Fruit fly (Drosophila melanogaster) whole organism, pupa: ENCODE data around the gene Nca.

Source experiments
- CG10348 ChIP-seq: fragments of 200-800 bp; sonication (Bioruptor generic); IDR thresholded peaks from 2 replicates; pipeline ENCODE4 v1.3.6; 2022; ENCODE audit warnings: missing biosample characterization, missing genetic modification characterization
- CG12605 ChIP-seq: fragments of 200-800 bp; sonication (Bioruptor generic); IDR thresholded peaks from 2 replicates; pipeline ENCODE4 v1.3.6; 2022; ENCODE audit warnings: missing biosample characterization, missing genetic modification characterization
- CG13204 ChIP-seq: fragments of 200-800 bp; sonication (Bioruptor generic); optimal IDR thresholded peaks from 2 replicates; lab custom pipeline; 2018; ENCODE audit warnings: missing biosample characterization, mild to moderate bottlenecking, missing genetic modification characterization, moderate library complexity
- CG14655 ChIP-seq: fragments of 200-800 bp; sonication (Bioruptor generic); optimal IDR thresholded peaks from 3 replicates; lab custom pipeline; 2017; ENCODE audit warnings: mild to moderate bottlenecking, missing biosample characterization, missing genetic modification reagents, missing genetic modification characterization
- CG15710 ChIP-seq: fragments of 200-800 bp; sonication (Bioruptor generic); optimal IDR thresholded peaks from 2 replicates; lab custom pipeline; 2018; ENCODE audit warnings: missing biosample characterization, mild to moderate bottlenecking, missing genetic modification characterization, moderate library complexity
- CG17806 ChIP-seq: fragments of 200-800 bp; sonication (Bioruptor generic); optimal IDR thresholded peaks from 2 replicates; lab custom pipeline; 2018; ENCODE audit warnings: missing biosample characterization, mild to moderate bottlenecking, missing genetic modification characterization, moderate library complexity
- CG32121 ChIP-seq: fragments of 200-800 bp; sonication (Bioruptor generic); IDR thresholded peaks from 2 replicates; pipeline ENCODE4 v1.3.6; 2022; ENCODE audit warnings: missing biosample characterization, missing genetic modification characterization
- CG34367 ChIP-seq: fragments of 200-800 bp; sonication (Bioruptor generic); optimal IDR thresholded peaks from 2 replicates; lab custom pipeline; 2018; ENCODE audit warnings: missing biosample characterization, mild to moderate bottlenecking, missing genetic modification characterization
- CG4496 ChIP-seq: fragments of 200-800 bp; sonication (Bioruptor generic); IDR thresholded peaks from 3 replicates; pipeline ENCODE4 v1.3.6; 2022; ENCODE audit warnings: missing biosample characterization, missing genetic modification characterization
- CG8159 ChIP-seq: fragments of 200-800 bp; sonication (Bioruptor generic); optimal IDR thresholded peaks from 3 replicates; lab custom pipeline; 2018; ENCODE audit warnings: missing biosample characterization, mild to moderate bottlenecking, missing genetic modification characterization, moderate library complexity
- CG8301 ChIP-seq: fragments of 200-800 bp; sonication (Bioruptor generic); optimal IDR thresholded peaks from 2 replicates; lab custom pipeline; 2018; ENCODE audit warnings: missing biosample characterization, mild to moderate bottlenecking, missing genetic modification characterization
- CG9948 ChIP-seq: fragments of 200-800 bp; sonication (Bioruptor generic); optimal IDR thresholded peaks from 2 replicates; lab custom pipeline; 2018; ENCODE audit warnings: missing biosample characterization, mild to moderate bottlenecking, missing genetic modification characterization, moderate library complexity
- D1 ChIP-seq: fragments of 200-800 bp; sonication (Bioruptor generic); optimal IDR thresholded peaks from 2 replicates; lab custom pipeline; 2018; ENCODE audit warnings: missing biosample characterization, mild to moderate bottlenecking, missing genetic modification characterization, moderate library complexity
- EcR ChIP-seq: fragments of 200-800 bp; sonication (Bioruptor generic); optimal IDR thresholded peaks from 3 replicates; lab custom pipeline; 2019; ENCODE audit warnings: missing biosample characterization, missing genetic modification characterization, mild to moderate bottlenecking, moderate library complexity, missing genetic modification reagents
- Ets98B ChIP-seq: fragments of 200-800 bp; sonication (Bioruptor generic); IDR thresholded peaks from 2 replicates; pipeline ENCODE4 v1.3.6; 2022; ENCODE audit warnings: missing biosample characterization, missing genetic modification characterization
- Pif1A ChIP-seq: fragments of 200-800 bp; sonication (Bioruptor generic); optimal IDR thresholded peaks from 3 replicates; lab custom pipeline; 2016; ENCODE audit warnings: missing biosample characterization, missing genetic modification characterization
- Pif1B ChIP-seq: fragments of 200-800 bp; sonication (Bioruptor generic); optimal IDR thresholded peaks from 3 replicates; lab custom pipeline; 2016; ENCODE audit warnings: missing biosample characterization, missing genetic modification characterization
- Snoo ChIP-seq: fragments of 200-800 bp; sonication (Bioruptor generic); optimal IDR thresholded peaks from 3 replicates; lab custom pipeline; 2017; ENCODE audit warnings: missing biosample characterization, mild to moderate bottlenecking, missing genetic modification characterization, inconsistent platforms
- fd96Ca ChIP-seq: fragments of 200-800 bp; sonication (Bioruptor generic); IDR thresholded peaks from 3 replicates; pipeline ENCODE4 v1.3.6; 2022; ENCODE audit warnings: missing biosample characterization, missing genetic modification characterization
- gl ChIP-seq: fragments of 200-800 bp; sonication (Bioruptor generic); optimal IDR thresholded peaks from 2 replicates; lab custom pipeline; 2018; ENCODE audit warnings: missing biosample characterization, mild to moderate bottlenecking, missing genetic modification characterization
- rn ChIP-seq: fragments of 200-800 bp; sonication (Bioruptor generic); IDR thresholded peaks from 2 replicates; pipeline ENCODE4 v1.3.6; 2022; ENCODE audit warnings: missing biosample characterization, missing genetic modification characterization

Gene Nca

DNA sequence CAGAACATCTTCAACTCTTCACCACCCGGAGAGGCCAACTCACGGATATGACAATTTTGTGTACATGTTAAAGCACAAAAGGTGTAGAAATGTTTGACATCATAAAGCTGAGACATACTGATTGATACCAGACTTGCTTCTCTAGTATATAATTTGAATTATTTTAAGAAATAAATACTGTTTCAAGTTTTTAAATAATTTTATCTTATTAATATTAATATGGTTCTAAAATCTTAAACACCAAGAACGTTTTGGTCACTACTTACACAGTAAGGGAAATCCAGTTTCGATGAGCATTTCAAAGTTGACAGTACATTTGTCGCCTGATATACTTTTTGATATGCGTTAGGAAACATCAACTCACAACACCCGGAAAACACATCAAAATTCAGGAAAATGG is 5.9 kb upstream of the Nca start, which contains the start of the genes hale and schuy:
hale (minus strand) TSS at position 101 of the 400 bp plus-strand sequence.
schuy (plus strand) TSS at position 326 of the 400 bp plus-strand sequence.
- no peak for TF ChIP-seq CG15710 (tag; lab: Kevin White, UChicago)
- TF ChIP-seq CG8301 (tag; lab: Kevin White, UChicago), result no peak
- TF ChIP-seq CG12605 (GFP tag; lab: Robert Waterston, UW), result no peak
- no peak for TF ChIP-seq CG13204 (GFP tag; lab: Kevin White, UChicago)
- no peak for TF ChIP-seq CG14655 (GFP tag; lab: Kevin White, UChicago)
- no peak for TF ChIP-seq D1 (tag; lab: Kevin White, UChicago)
- no peak for TF ChIP-seq CG9948 (tag; lab: Kevin White, UChicago)
- no peak for TF ChIP-seq rn (GFP tag; lab: Robert Waterston, UW)
- TF ChIP-seq CG4496 (GFP tag; lab: Robert Waterston, UW), result no peak

DNA sequence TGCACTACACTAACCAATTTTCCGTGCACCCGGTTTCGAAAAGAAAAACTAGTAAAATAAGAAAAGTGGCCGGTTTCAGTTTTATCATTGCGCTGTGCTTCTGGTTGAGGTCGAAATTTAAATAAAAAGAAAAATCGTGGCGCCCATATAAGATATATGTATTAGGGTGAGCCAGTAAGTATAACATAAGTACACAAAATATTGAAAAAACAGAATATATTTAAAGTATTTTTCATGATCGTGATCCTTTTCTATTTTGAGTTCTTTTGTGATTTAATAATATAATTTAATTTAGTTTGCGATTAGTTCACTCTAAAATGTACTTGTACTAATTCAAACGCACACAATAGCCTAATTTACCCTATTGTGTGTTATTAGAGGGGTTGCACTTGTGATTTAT is 2.8 kb upstream of the Nca start, which contains the start of gene Csas:
Csas (minus strand) TSS at position 101 of the 400 bp plus-strand sequence.
- TF ChIP-seq CG17806 (tag; lab: Kevin White, UChicago) (no peak), CG10348 (GFP tag; lab: Robert Waterston, UW) (no peak), CG34367 (tag; lab: Kevin White, UChicago) (no peak), Snoo (tag; lab: Kevin White, UChicago) (no peak), rn (GFP tag; lab: Robert Waterston, UW) (no peak), CG8301 (tag; lab: Kevin White, UChicago) (no peak), Ets98B (GFP tag; lab: Robert Waterston, UW) (no peak), gl (tag; lab: Kevin White, UChicago) (no peak), CG14655 (GFP tag; lab: Kevin White, UChicago) (no peak), Pif1A (GFP tag; lab: Kevin White, UChicago) (no peak), Pif1B (no peak), CG13204 (GFP tag; lab: Kevin White, UChicago) (no peak), D1 (tag; lab: Kevin White, UChicago) (no peak), EcR (no peak), CG32121 (GFP tag; lab: Robert Waterston, UW) (no peak)

DNA sequence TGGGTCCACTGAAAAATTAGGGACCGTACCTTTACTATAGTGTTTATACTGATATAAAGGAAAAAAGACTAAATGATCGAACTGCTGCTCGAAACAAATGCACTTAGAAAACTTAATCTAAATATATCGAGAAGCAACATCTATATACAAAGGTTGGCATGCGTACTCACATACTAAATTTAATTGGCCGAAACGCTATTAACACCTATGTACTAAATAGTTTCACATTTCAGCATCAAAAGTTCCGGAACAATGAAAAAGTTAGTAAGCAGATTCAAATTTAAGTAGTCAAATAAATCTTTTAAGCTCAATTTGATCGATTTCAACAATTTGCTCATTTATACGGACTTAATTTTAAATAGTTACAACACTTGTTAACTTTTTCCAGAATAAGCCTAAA is 567 bp upstream of the Nca start, which contains the start of gene fln:
fln (minus strand) TSS at position 101 of the 400 bp plus-strand sequence.
- TF ChIP-seq CG12605 (GFP tag; lab: Robert Waterston, UW) (no peak), CG34367 (tag; lab: Kevin White, UChicago) (no peak), CG32121 (GFP tag; lab: Robert Waterston, UW) (no peak), CG8159 (tag; lab: Kevin White, UChicago) (no peak)

DNA sequence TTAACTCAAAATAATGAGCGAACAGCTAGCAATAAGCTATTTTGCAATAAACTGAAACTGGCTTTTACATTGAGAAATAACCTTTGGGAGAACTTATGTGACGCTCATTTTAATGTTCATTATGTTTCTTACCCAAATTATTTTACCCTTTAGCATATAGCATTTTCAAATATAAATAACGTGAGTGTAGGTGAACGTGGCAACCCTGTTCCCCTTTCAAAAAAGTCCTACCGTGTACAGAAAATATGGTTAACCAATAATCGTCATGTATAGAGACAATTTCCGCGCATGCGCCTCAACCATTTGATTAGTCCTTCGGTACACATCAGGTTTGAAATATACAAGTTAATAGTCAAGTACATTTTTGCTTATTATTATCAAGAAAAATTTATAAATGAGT is 2.3 kb downstream of the Nca start:
- TF ChIP-seq CG12605 (GFP tag; lab: Robert Waterston, UW) (no peak), Snoo (tag; lab: Kevin White, UChicago) (no peak), Pif1A (GFP tag; lab: Kevin White, UChicago) (no peak), CG8159 (tag; lab: Kevin White, UChicago) (no peak), Ets98B (GFP tag; lab: Robert Waterston, UW) (no peak), CG15710 (tag; lab: Kevin White, UChicago) (no peak), CG14655 (GFP tag; lab: Kevin White, UChicago) (no peak), gl (tag; lab: Kevin White, UChicago) (no peak), CG4496 (GFP tag; lab: Robert Waterston, UW) (no peak), CG17806 (tag; lab: Kevin White, UChicago) (no peak), CG32121 (GFP tag; lab: Robert Waterston, UW) (no peak), Pif1B (no peak), CG34367 (tag; lab: Kevin White, UChicago) (no peak), CG10348 (GFP tag; lab: Robert Waterston, UW) (no peak), CG8301 (tag; lab: Kevin White, UChicago) (no peak)
- TF ChIP-seq, all 21 proteins: peak for 0

DNA sequence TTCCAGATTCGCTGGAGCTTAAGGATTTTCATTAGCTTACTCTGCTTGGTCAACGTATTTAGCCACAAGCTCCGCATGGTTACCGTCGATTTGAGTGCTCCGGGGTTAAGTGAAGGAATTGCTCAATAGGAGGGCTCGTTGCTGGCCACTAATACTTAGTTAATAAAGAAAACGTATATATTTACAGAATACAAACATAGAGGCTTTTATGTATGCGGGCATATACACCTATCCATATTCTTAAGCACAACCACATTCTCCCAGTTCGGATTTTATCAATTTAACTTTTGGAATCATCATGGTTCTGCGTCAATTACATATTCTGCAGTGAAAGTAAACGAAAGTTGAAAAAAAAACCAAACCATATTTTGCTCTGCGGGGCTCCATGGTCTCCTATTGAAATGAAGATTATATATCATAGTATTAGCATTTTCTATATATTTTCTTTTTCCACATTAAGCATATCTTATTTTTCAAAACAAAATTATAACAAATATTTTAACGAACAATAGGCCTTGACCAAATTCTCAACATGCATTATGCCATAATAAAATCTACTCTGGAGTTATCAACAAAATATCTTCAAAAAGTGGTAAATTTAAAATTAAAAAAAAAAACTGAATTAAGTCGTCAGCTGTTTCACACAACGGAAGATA is 8.5 kb downstream of the Nca start, which contains the start of the genes Tom20 and Gabat:
Tom20 (plus strand) TSS at position 564 of the 656 bp plus-strand sequence.
Gabat (minus strand) TSS at position 606 of the 656 bp plus-strand sequence.
- TF ChIP-seq CG32121 (GFP tag; lab: Robert Waterston, UW), result no peak
- TF ChIP-seq CG4496 (GFP tag; lab: Robert Waterston, UW), result no peak

DNA sequence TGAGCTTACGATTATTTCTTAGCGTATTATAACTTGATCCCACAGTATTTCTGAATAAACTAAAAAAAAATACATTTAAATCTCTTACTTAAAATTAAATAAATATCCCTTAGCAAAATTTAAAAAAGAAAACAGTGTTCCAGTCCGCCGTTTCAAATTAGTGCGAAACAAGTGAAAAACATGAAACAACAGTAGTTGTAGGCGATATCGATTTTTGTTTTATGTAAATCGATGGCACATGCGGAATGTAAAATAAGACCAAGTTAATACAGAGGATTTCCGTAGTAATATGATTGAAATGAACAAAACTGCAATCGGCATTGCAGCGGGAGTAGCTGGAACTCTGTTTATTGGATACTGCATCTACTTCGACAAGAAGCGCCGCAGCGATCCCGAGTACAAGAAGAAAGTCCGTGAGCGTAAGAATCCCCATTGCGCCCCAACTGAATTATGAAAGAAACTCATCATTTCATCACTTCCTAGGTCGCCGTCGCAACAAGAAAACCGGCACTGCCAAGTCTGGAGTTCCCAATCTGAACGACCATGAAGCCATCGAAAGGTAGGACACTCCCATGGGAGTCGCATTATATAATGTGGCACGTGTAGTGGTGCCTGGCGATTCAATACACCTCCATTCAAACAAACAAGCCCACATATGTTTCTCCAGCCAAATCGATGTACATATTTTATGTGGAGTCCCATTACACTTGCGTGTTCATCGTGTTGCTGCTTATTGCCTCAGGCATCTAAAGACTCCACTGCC is 9.4 kb downstream of the Nca start:
- no peak for TF ChIP-seq CG9948 (tag; lab: Kevin White, UChicago)
- no peak for TF ChIP-seq fd96Ca (GFP tag; lab: Robert Waterston, UW)
- TF ChIP-seq CG10348 (GFP tag; lab: Robert Waterston, UW), result no peak
- no peak for TF ChIP-seq CG12605 (GFP tag; lab: Robert Waterston, UW)
- no peak for TF ChIP-seq Snoo (tag; lab: Kevin White, UChicago)
- no peak for TF ChIP-seq Pif1B
- TF ChIP-seq CG4496 (GFP tag; lab: Robert Waterston, UW), result no peak
- no peak for TF ChIP-seq gl (tag; lab: Kevin White, UChicago)
- TF ChIP-seq Pif1A (GFP tag; lab: Kevin White, UChicago), result no peak
- no peak for TF ChIP-seq D1 (tag; lab: Kevin White, UChicago)
- TF ChIP-seq CG13204 (GFP tag; lab: Kevin White, UChicago), result no peak
- TF ChIP-seq Ets98B (GFP tag; lab: Robert Waterston, UW), result no peak
- TF ChIP-seq CG15710 (tag; lab: Kevin White, UChicago), result no peak
- no peak for TF ChIP-seq CG32121 (GFP tag; lab: Robert Waterston, UW)
- TF ChIP-seq EcR, result no peak
- no peak for TF ChIP-seq CG17806 (tag; lab: Kevin White, UChicago)
- TF ChIP-seq CG8159 (tag; lab: Kevin White, UChicago), result no peak
- TF ChIP-seq CG14655 (GFP tag; lab: Kevin White, UChicago), result no peak
- no peak for TF ChIP-seq CG34367 (tag; lab: Kevin White, UChicago)
- TF ChIP-seq CG8301 (tag; lab: Kevin White, UChicago), result no peak
